Fruit fly (Drosophila melanogaster) S2 (cell line): Measurements from ENCODE around the gene CG46448.

ENCODE experiments used
- CG8478 ChIP-seq: fragments of >200 bp; optimal IDR thresholded peaks from 2 replicates; lab custom pipeline; 2018
- CTCF ChIP-seq, 2 experiments: fragments of >200 bp; optimal IDR thresholded peaks; 2 replicates each; lab custom pipeline; 2018

DNA sequence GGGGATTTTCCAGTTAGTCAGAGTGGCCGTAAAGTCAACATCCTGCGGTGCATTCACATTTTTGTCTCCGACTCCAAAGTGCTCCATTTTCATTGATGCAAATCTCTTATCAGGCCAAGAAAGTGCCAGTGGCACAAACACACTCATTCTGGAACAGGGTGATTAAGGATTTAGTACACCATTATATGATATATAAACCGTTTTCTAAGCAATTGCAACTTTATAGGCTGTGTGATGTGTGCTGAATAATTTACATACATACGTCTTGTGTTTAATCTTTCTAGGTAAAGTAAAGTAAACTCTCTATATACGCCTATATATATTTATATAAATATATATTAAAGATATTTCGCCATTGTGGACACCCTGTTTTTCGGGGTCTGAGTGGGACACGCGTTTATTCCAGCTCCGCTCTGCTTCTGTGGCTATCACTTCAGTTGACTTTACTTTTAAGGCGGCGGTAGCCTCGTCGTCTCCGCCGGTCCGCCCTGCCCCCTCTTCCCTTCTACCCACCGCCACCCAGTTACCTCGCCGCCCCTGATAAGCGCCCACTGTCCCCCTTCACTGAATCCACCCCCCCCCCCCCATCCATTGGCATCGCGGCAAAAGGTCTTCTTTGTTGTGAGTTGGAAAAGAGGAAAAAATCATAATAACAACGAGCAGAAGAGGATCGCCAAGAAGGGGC lies 41.5 kb downstream of the CG46448 start:
- TF ChIP-seq CG8478: no peak
- no peak for TF ChIP-seq CTCF (optimal IDR thresholded peaks at IDR 0.05; lab: Kevin White, UChicago)
